Fruit fly (Drosophila melanogaster) whole organism, embryonic: ENCODE data around the gene spn-F.

Experiments used
- Adf1 ChIP-seq: fragments of 200-800 bp; sonication (Bioruptor generic); IDR thresholded peaks from 2 replicates; pipeline ENCODE4 v1.3.6; 2022; ENCODE audit warnings: missing biosample characterization, missing genetic modification characterization
- Asciz ChIP-seq: fragments of 200-800 bp; sonication (Bioruptor generic); optimal IDR thresholded peaks from 2 replicates; lab custom pipeline; 2017; ENCODE audit warnings: missing biosample characterization, mild to moderate bottlenecking, missing genetic modification characterization, missing genetic modification reagents
- Atf-2 ChIP-seq: fragments of 200-800 bp; sonication (Bioruptor generic); optimal IDR thresholded peaks from 2 replicates; lab custom pipeline; 2016; ENCODE audit warnings: missing biosample characterization, missing genetic modification characterization
- Awh ChIP-seq: fragments of 200-800 bp; sonication (Bioruptor generic); IDR thresholded peaks from 2 replicates; pipeline ENCODE4, ENCODE4 v1.3.6; 2022; ENCODE audit warnings: missing biosample characterization, missing genetic modification characterization
- CG10147 ChIP-seq: fragments of 200-800 bp; sonication (Bioruptor generic); optimal IDR thresholded peaks from 2 replicates; lab custom pipeline; 2019; ENCODE audit warnings: missing biosample characterization, mild to moderate bottlenecking, missing genetic modification characterization, moderate library complexity
- CG10209 ChIP-seq: fragments of 200-800 bp; sonication (Bioruptor generic); optimal IDR thresholded peaks from 3 replicates; lab custom pipeline; 2017; ENCODE audit warnings: missing biosample characterization, mild to moderate bottlenecking, missing genetic modification characterization, missing genetic modification reagents
- CG1024 ChIP-seq: fragments of 200-800 bp; sonication (Bioruptor generic); IDR thresholded peaks from 2 replicates; pipeline ENCODE4 v1.3.6; 2022; ENCODE audit warnings: missing biosample characterization, missing genetic modification characterization
- CG10366 ChIP-seq: fragments of 200-800 bp; sonication (Bioruptor generic); IDR thresholded peaks from 2 replicates; pipeline ENCODE4 v1.3.6; 2022; ENCODE audit warnings: missing biosample characterization, missing genetic modification characterization
- CG11247 ChIP-seq: fragments of 200-800 bp; sonication (Bioruptor generic); IDR thresholded peaks from 2 replicates; pipeline ENCODE4 v1.3.6; 2022; ENCODE audit warnings: missing biosample characterization, missing genetic modification characterization
- CG12299 ChIP-seq: fragments of 200-800 bp; sonication (Bioruptor generic); optimal IDR thresholded peaks from 2 replicates; lab custom pipeline; 2018; ENCODE audit warnings: missing biosample characterization, mild to moderate bottlenecking, missing genetic modification characterization
- CG16863 ChIP-seq: fragments of 200-800 bp; sonication (Bioruptor generic); optimal IDR thresholded peaks from 3 replicates; lab custom pipeline; 2016; ENCODE audit warnings: missing biosample characterization, missing genetic modification characterization
- CG17829 ChIP-seq: fragments of 200-800 bp; optimal IDR thresholded peaks from 2 replicates; lab custom pipeline; 2019; ENCODE audit warnings: missing biosample characterization, mild to moderate bottlenecking, missing genetic modification characterization, moderate library complexity
- CG1792 ChIP-seq: fragments of 200-800 bp; sonication (Bioruptor generic); optimal IDR thresholded peaks from 2 replicates; lab custom pipeline; 2016; ENCODE audit warnings: missing biosample characterization, missing genetic modification characterization
- CG31365 ChIP-seq: fragments of 200-800 bp; sonication (Bioruptor generic); optimal IDR thresholded peaks from 2 replicates; lab custom pipeline; 2018; ENCODE audit warnings: missing biosample characterization, mild to moderate bottlenecking, missing genetic modification characterization
- CG31441 ChIP-seq: fragments of 200-800 bp; sonication (Bioruptor generic); IDR thresholded peaks from 2 replicates; pipeline ENCODE4 v1.3.6; 2022; ENCODE audit warnings: missing biosample characterization, missing genetic modification characterization
- CG34376 ChIP-seq: fragments of 200-800 bp; sonication (Bioruptor generic); optimal IDR thresholded peaks from 2 replicates; lab custom pipeline; 2018; ENCODE audit warnings: missing biosample characterization, mild to moderate bottlenecking, missing genetic modification characterization
- CG42726 ChIP-seq: fragments of 200-800 bp; sonication (Bioruptor generic); IDR thresholded peaks from 2 replicates; pipeline ENCODE4 v1.3.6; 2022; ENCODE audit warnings: missing biosample characterization, missing genetic modification characterization; ENCODE audit not compliant: partially characterized antibody
- CG4282 ChIP-seq: fragments of 200-800 bp; sonication (Bioruptor generic); optimal IDR thresholded peaks from 2 replicates; lab custom pipeline; 2016; ENCODE audit warnings: missing biosample characterization, missing genetic modification characterization
- CG4820 ChIP-seq: fragments of 200-800 bp; sonication (Bioruptor generic); optimal IDR thresholded peaks from 3 replicates; lab custom pipeline; 2016; ENCODE audit warnings: missing biosample characterization, missing genetic modification characterization
- CG9609 ChIP-seq: fragments of 200-800 bp; sonication (Bioruptor generic); optimal IDR thresholded peaks from 3 replicates; lab custom pipeline; 2016; ENCODE audit warnings: missing biosample characterization, missing genetic modification characterization
- Dll ChIP-seq: fragments of 200-800 bp; sonication (Bioruptor generic); IDR thresholded peaks from 4 replicates; pipeline ENCODE4 v1.3.6; 2022; ENCODE audit warnings: missing biosample characterization, missing genetic modification characterization; ENCODE audit not compliant: partially characterized antibody
- Elba2 ChIP-seq: fragments of 200-800 bp; sonication (Bioruptor generic); optimal IDR thresholded peaks from 3 replicates; lab custom pipeline; 2016; ENCODE audit warnings: missing biosample characterization, missing genetic modification characterization
- Gug ChIP-seq: fragments of 200-800 bp; sonication (Bioruptor generic); IDR thresholded peaks from 4 replicates; pipeline ENCODE4 v1.3.6; 2022; ENCODE audit warnings: missing biosample characterization, missing genetic modification characterization
- H2.0 ChIP-seq: fragments of 200-800 bp; sonication (Bioruptor generic); IDR thresholded peaks from 2 replicates; pipeline ENCODE4 v1.3.6; 2022; ENCODE audit warnings: missing biosample characterization, missing genetic modification characterization
- HLH4C ChIP-seq: fragments of 200-800 bp; sonication (Bioruptor generic); IDR thresholded peaks from 3 replicates; pipeline ENCODE4 v1.3.6; 2022; ENCODE audit warnings: missing biosample characterization, missing genetic modification characterization; ENCODE audit not compliant: partially characterized antibody
- Meics ChIP-seq: fragments of 200-800 bp; sonication (Bioruptor generic); optimal IDR thresholded peaks from 2 replicates; lab custom pipeline; 2017; ENCODE audit warnings: missing biosample characterization, mild to moderate bottlenecking, missing genetic modification characterization
- Mes4 ChIP-seq: fragments of 200-800 bp; sonication (Bioruptor generic); optimal IDR thresholded peaks from 2 replicates; lab custom pipeline; 2016; ENCODE audit warnings: missing biosample characterization, missing genetic modification characterization
- Myb ChIP-seq: fragments of 200-800 bp; sonication (Bioruptor generic); optimal IDR thresholded peaks from 2 replicates; lab custom pipeline; 2016; ENCODE audit warnings: missing biosample characterization, missing genetic modification characterization
- NFAT ChIP-seq: fragments of 200-800 bp; sonication (Bioruptor generic); IDR thresholded peaks from 2 replicates; pipeline ENCODE4 v1.3.6; 2022; ENCODE audit warnings: missing biosample characterization, missing genetic modification characterization
- Rfx ChIP-seq: fragments of 200-800 bp; sonication (Bioruptor generic); IDR thresholded peaks from 2 replicates; pipeline ENCODE4 v1.3.6; 2022; ENCODE audit warnings: missing biosample characterization, missing genetic modification characterization
- Six4 ChIP-seq: fragments of 200-800 bp; sonication (Bioruptor generic); optimal IDR thresholded peaks from 2 replicates; lab custom pipeline; 2016; ENCODE audit warnings: missing biosample characterization, missing genetic modification characterization
- Sry-δ ChIP-seq: fragments of 200-800 bp; sonication (Bioruptor generic); optimal IDR thresholded peaks from 2 replicates; lab custom pipeline; 2016; ENCODE audit warnings: missing biosample characterization, missing genetic modification characterization
- Ssrp ChIP-seq: fragments of 200-800 bp; sonication (Bioruptor generic); optimal IDR thresholded peaks from 2 replicates; lab custom pipeline; 2018; ENCODE audit warnings: missing biosample characterization, mild to moderate bottlenecking, missing genetic modification characterization, moderate library complexity
- Vsx1 ChIP-seq: fragments of 200-800 bp; sonication (Bioruptor generic); optimal IDR thresholded peaks from 2 replicates; lab custom pipeline; 2017; ENCODE audit warnings: missing biosample characterization, mild to moderate bottlenecking, missing genetic modification characterization, missing genetic modification reagents
- ac ChIP-seq: fragments of 200-800 bp; sonication (Bioruptor generic); optimal IDR thresholded peaks from 3 replicates; lab custom pipeline; 2017; ENCODE audit warnings: missing biosample characterization, mild to moderate bottlenecking, missing genetic modification characterization
- chif ChIP-seq, 2 experiments: fragments of 200-800 bp; sonication (Bioruptor generic); optimal IDR thresholded peaks; 3 replicates each; lab custom pipeline; 2016; ENCODE audit warnings: missing biosample characterization in 2 of 2, missing genetic modification characterization in 2 of 2
- crc ChIP-seq: fragments of 200-800 bp; sonication (Bioruptor generic); optimal IDR thresholded peaks from 2 replicates; lab custom pipeline; 2016; ENCODE audit warnings: missing biosample characterization, missing genetic modification characterization
- gem ChIP-seq: fragments of 200-800 bp; sonication (Bioruptor generic); optimal IDR thresholded peaks from 2 replicates; lab custom pipeline; 2019; ENCODE audit warnings: missing biosample characterization, mild to moderate bottlenecking, missing genetic modification characterization, moderate library complexity
- gro ChIP-seq: fragments of 200-800 bp; sonication (Bioruptor generic); optimal IDR thresholded peaks from 2 replicates; lab custom pipeline; 2016; ENCODE audit warnings: missing biosample characterization, missing genetic modification characterization
- gsb ChIP-seq: fragments of 200-800 bp; sonication (Bioruptor generic); IDR thresholded peaks from 2 replicates; pipeline ENCODE4 v1.3.6; 2022; ENCODE audit warnings: missing biosample characterization, missing genetic modification characterization
- ind ChIP-seq: fragments of 200-800 bp; sonication (Bioruptor generic); optimal IDR thresholded peaks from 3 replicates; lab custom pipeline; 2016; ENCODE audit warnings: missing biosample characterization, missing genetic modification characterization
- lov ChIP-seq, 2 experiments: fragments of 200-800 bp in 1 of 2; fragments of >200 bp in 1 of 2; sonication (Bioruptor generic) in 1 of 2; IDR thresholded peaks in 1 of 2; optimal IDR thresholded peaks in 1 of 2; 2 replicates in 1 of 2; 3 replicates in 1 of 2; pipeline versions ENCODE4 v1.3.6 to Lab custom; 2017 to 2022; ENCODE audit warnings: missing biosample characterization in 1 of 2, missing genetic modification characterization in 1 of 2
- nerfin-2 ChIP-seq: fragments of 200-800 bp; sonication (Bioruptor generic); IDR thresholded peaks from 2 replicates; pipeline ENCODE4 v1.3.6; 2022; ENCODE audit warnings: missing biosample characterization, missing genetic modification characterization; ENCODE audit not compliant: partially characterized antibody
- org-1 ChIP-seq: fragments of 200-800 bp; sonication (Bioruptor generic); optimal IDR thresholded peaks from 2 replicates; lab custom pipeline; 2017; ENCODE audit warnings: missing biosample characterization, missing genetic modification characterization
- psq ChIP-seq: fragments of 200-800 bp; sonication (Bioruptor generic); optimal IDR thresholded peaks from 2 replicates; lab custom pipeline; 2017; ENCODE audit warnings: missing biosample characterization, missing genetic modification characterization
- sens-2 ChIP-seq: fragments of 200-800 bp; sonication (Bioruptor generic); IDR thresholded peaks from 2 replicates; pipeline ENCODE4 v1.3.6; 2022; ENCODE audit warnings: missing biosample characterization, missing genetic modification characterization
- so ChIP-seq: fragments of 200-800 bp; sonication (Bioruptor generic); IDR thresholded peaks from 3 replicates; pipeline ENCODE4 v1.3.6; 2022; ENCODE audit warnings: missing biosample characterization, missing genetic modification characterization
- tna ChIP-seq: fragments of 200-800 bp; sonication (Bioruptor generic); IDR thresholded peaks from 2 replicates; pipeline ENCODE4 v1.3.6; 2022; ENCODE audit warnings: missing biosample characterization, missing genetic modification characterization; ENCODE audit not compliant: partially characterized antibody
- unc-4 ChIP-seq: fragments of 200-800 bp; sonication (Bioruptor generic); IDR thresholded peaks from 2 replicates; pipeline ENCODE4 v1.3.6; 2022; ENCODE audit warnings: missing biosample characterization, missing genetic modification characterization; ENCODE audit not compliant: partially characterized antibody

The spn-F gene

dm6 chr3R:31220456-31221336 is 34.2 kb upstream of the spn-F start, which contains the start of gene CG12054 (continued):
- peak; percentile 70 for TF ChIP-seq Sry-δ
- no peak for TF ChIP-seq CG34376 (GFP tag; lab: Kevin White, UChicago)
- no peak for TF ChIP-seq so (GFP tag; lab: Robert Waterston, UW)
- no peak for TF ChIP-seq gsb (GFP tag; lab: Robert Waterston, UW)
- no peak for TF ChIP-seq Vsx1 (GFP tag; lab: Kevin White, UChicago)
- no peak for TF ChIP-seq Dll
- no peak for TF ChIP-seq Atf-2 (GFP tag; lab: Kevin White, UChicago)
- no peak for TF ChIP-seq ac (GFP tag; lab: Kevin White, UChicago)
- no peak for TF ChIP-seq HLH4C
- no peak for TF ChIP-seq lov (optimal IDR thresholded peaks at IDR 0.05; lab: Kevin White, UChicago)
- no peak for TF ChIP-seq lov (GFP tag; IDR thresholded peaks at IDR 0.05; lab: Robert Waterston, UW)
- TF ChIP-seq CG1792: peak; percentile 14
- TF ChIP-seq Six4 (GFP tag; lab: Kevin White, UChicago): no peak
- TF ChIP-seq CG10147 (GFP tag; lab: Kevin White, UChicago): no peak
- TF ChIP-seq nerfin-2 (GFP tag; lab: Robert Waterston, UW): no peak
- no peak for TF ChIP-seq unc-4 (GFP tag; lab: Robert Waterston, UW)
- TF ChIP-seq Mes4: no peak
- no peak for TF ChIP-seq Adf1 (GFP tag; lab: Robert Waterston, UW)
- TF ChIP-seq Elba2 (GFP tag; lab: Kevin White, UChicago): no peak
- TF ChIP-seq crc (GFP tag; lab: Kevin White, UChicago): no peak
- TF ChIP-seq CG4282 (GFP tag; lab: Kevin White, UChicago): no peak
- no peak for TF ChIP-seq CG31365 (tag; lab: Kevin White, UChicago)
- no peak for TF ChIP-seq CG4820 (GFP tag; lab: Kevin White, UChicago)
- TF ChIP-seq ind (GFP tag; lab: Kevin White, UChicago): no peak
- peak; percentile 16 for TF ChIP-seq CG9609 (GFP tag; lab: Kevin White, UChicago)
- TF ChIP-seq CG11247: no peak
- peak; percentile 3 for TF ChIP-seq Myb (GFP tag; lab: Kevin White, UChicago)
- no peak for TF ChIP-seq Ssrp (tag; lab: Kevin White, UChicago)
- no peak for TF ChIP-seq chif (GFP tag; optimal IDR thresholded peaks at IDR 0.05; lab: Kevin White, UChicago)
- no peak for TF ChIP-seq Asciz
- TF ChIP-seq CG31441: no peak
- no peak for TF ChIP-seq CG10366 (GFP tag; lab: Robert Waterston, UW)
- TF ChIP-seq CG16863 (GFP tag; lab: Kevin White, UChicago): no peak
- peak; percentile 3; the same call in 1 of the 4 replicates for TF ChIP-seq Gug
- no peak for TF ChIP-seq Meics
- no peak for TF ChIP-seq sens-2 (GFP tag; lab: Robert Waterston, UW)
- no peak for TF ChIP-seq CG12299 (tag; lab: Kevin White, UChicago)
- no peak for TF ChIP-seq Rfx (GFP tag; lab: Robert Waterston, UW)
- no peak for TF ChIP-seq tna (GFP tag; lab: Robert Waterston, UW)
- TF ChIP-seq org-1: no peak
- TF ChIP-seq gro (GFP tag; lab: Kevin White, UChicago): no peak
- TF ChIP-seq Awh (GFP tag; lab: Robert Waterston, UW): no peak
- TF ChIP-seq CG17829: no peak
- no peak for TF ChIP-seq NFAT
- no peak for TF ChIP-seq gem (tag; lab: Kevin White, UChicago)
- no peak for TF ChIP-seq CG10209
- no peak for TF ChIP-seq CG1024 (GFP tag; lab: Robert Waterston, UW)
- no peak for TF ChIP-seq psq (GFP tag; lab: Kevin White, UChicago)
- no peak for TF ChIP-seq CG42726
- TF ChIP-seq H2.0 (GFP tag; lab: Robert Waterston, UW): no peak
